Fruit fly (Drosophila melanogaster) whole organism, adult: Measurements from ENCODE around the gene Dus4.

ENCODE experiments used
- CG11617 ChIP-seq: fragments of 200-800 bp; sonication (Bioruptor generic); optimal IDR thresholded peaks from 2 replicates; lab custom pipeline; 2017; ENCODE audit warnings: mild to moderate bottlenecking, missing biosample characterization, missing genetic modification reagents, missing genetic modification characterization
- CG12768 ChIP-seq: fragments of 200-800 bp; sonication (Bioruptor generic); optimal IDR thresholded peaks from 2 replicates; lab custom pipeline; 2017; ENCODE audit warnings: missing biosample characterization, missing genetic modification characterization, mild to moderate bottlenecking, moderate library complexity, missing genetic modification reagents
- CG14711 ChIP-seq: fragments of 200-800 bp; sonication (Bioruptor generic); optimal IDR thresholded peaks from 2 replicates; lab custom pipeline; 2018; ENCODE audit warnings: missing biosample characterization, mild to moderate bottlenecking, missing genetic modification characterization, moderate library complexity
- CG1620 ChIP-seq: fragments of 200-800 bp; sonication (Bioruptor generic); optimal IDR thresholded peaks from 2 replicates; lab custom pipeline; 2016; ENCODE audit warnings: missing biosample characterization, missing genetic modification characterization
- CG33017 ChIP-seq: fragments of 200-800 bp; sonication (Bioruptor generic); optimal IDR thresholded peaks from 2 replicates; lab custom pipeline; 2018; ENCODE audit warnings: missing biosample characterization, mild to moderate bottlenecking, missing genetic modification characterization, moderate library complexity
- CG5204 ChIP-seq: fragments of 200-800 bp; sonication (Bioruptor generic); optimal IDR thresholded peaks from 2 replicates; lab custom pipeline; 2016; ENCODE audit warnings: missing biosample characterization, missing genetic modification characterization
- CG7045 ChIP-seq: fragments of 200-800 bp; sonication (Bioruptor generic); optimal IDR thresholded peaks from 2 replicates; lab custom pipeline; 2017; ENCODE audit warnings: missing biosample characterization, mild to moderate bottlenecking, missing genetic modification characterization
- CG7101 ChIP-seq: fragments of 200-800 bp; sonication (Bioruptor generic); optimal IDR thresholded peaks from 2 replicates; lab custom pipeline; 2018; ENCODE audit warnings: missing biosample characterization, mild to moderate bottlenecking, missing genetic modification characterization, moderate library complexity
- Clk ChIP-seq: fragments of 200-800 bp; sonication (Bioruptor generic); optimal IDR thresholded peaks from 2 replicates; lab custom pipeline; 2017; ENCODE audit warnings: missing biosample characterization, missing genetic modification characterization
- Crg-1 ChIP-seq: fragments of 200-800 bp; sonication (Bioruptor generic); optimal IDR thresholded peaks from 2 replicates; lab custom pipeline; 2016; ENCODE audit warnings: missing biosample characterization, missing genetic modification characterization
- Hr96 ChIP-seq: fragments of 200-800 bp; sonication (Bioruptor generic); optimal IDR thresholded peaks from 2 replicates; lab custom pipeline; 2016; ENCODE audit warnings: missing biosample characterization, missing genetic modification characterization
- Mnt ChIP-seq: fragments of 200-800 bp; sonication (Bioruptor generic); optimal IDR thresholded peaks from 2 replicates; lab custom pipeline; 2016; ENCODE audit warnings: missing biosample characterization, mild to moderate bottlenecking, missing genetic modification characterization
- bab1 ChIP-seq: fragments of 200-800 bp; sonication (Bioruptor generic); optimal IDR thresholded peaks from 3 replicates; lab custom pipeline; 2019; ENCODE audit warnings: missing biosample characterization, mild to moderate bottlenecking, missing genetic modification characterization, moderate library complexity
- cic ChIP-seq: fragments of 200-800 bp; sonication (Bioruptor generic); optimal IDR thresholded peaks from 2 replicates; lab custom pipeline; 2017; ENCODE audit warnings: missing biosample characterization, mild to moderate bottlenecking, missing genetic modification characterization, moderate library complexity
- cnc ChIP-seq, 2 experiments: fragments of >200 bp; optimal IDR thresholded peaks; 2 replicates each; lab custom pipeline; 2017
- kay ChIP-seq: fragments of 200-800 bp; sonication (Bioruptor generic); peaks from one replicate; lab custom pipeline; 2016; ENCODE audit warnings: missing biosample characterization, missing genetic modification characterization, borderline replicate concordance
- ovo ChIP-seq: fragments of 200-800 bp; sonication (Bioruptor generic); optimal IDR thresholded peaks from 2 replicates; lab custom pipeline; 2016; ENCODE audit warnings: missing biosample characterization, missing genetic modification characterization
- pad ChIP-seq: fragments of 200-800 bp; sonication (Bioruptor generic); optimal IDR thresholded peaks from 3 replicates; lab custom pipeline; 2017; ENCODE audit warnings: missing biosample characterization, missing genetic modification characterization, mild to moderate bottlenecking, moderate library complexity, missing genetic modification reagents
- tj ChIP-seq: fragments of 200-800 bp; sonication (Bioruptor generic); optimal IDR thresholded peaks from 3 replicates; lab custom pipeline; 2017; ENCODE audit warnings: missing biosample characterization, mild to moderate bottlenecking, missing genetic modification characterization, moderate library complexity
- toe ChIP-seq: fragments of 200-800 bp; sonication (Bioruptor generic); optimal IDR thresholded peaks from 2 replicates; lab custom pipeline; 2016; ENCODE audit warnings: missing biosample characterization, missing genetic modification characterization

Gene Dus4

DNA sequence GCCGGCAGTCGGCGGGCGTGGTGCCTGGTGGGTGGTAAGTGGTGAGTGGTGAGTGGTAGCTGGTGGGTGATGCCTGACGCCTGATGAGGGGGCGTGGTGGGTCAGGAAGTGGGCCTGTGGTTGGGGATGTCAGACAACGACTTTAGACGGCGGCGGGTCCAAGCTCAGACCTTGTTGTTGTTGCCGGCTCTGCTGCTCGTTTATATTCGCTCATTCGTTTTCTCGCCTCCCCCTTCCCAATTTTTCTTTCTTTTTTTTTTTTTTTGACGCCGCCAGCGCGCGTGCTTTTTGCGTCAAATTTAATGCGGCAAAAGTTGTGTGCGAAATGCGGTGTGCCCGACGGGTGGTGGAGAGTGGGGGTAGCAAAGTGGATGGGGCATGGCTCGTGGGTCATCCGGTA lies 43.5 kb upstream of the Dus4 start:
- TF ChIP-seq cnc (optimal IDR thresholded peaks at IDR 0.05; lab: Kevin White, UChicago): no peak

dm6 chr2L:19021278-19022220 lies 41.5 kb upstream of the Dus4 start:
- TF ChIP-seq Clk (GFP tag; lab: Kevin White, UChicago): peak; percentile 64
- no peak for TF ChIP-seq cnc (optimal IDR thresholded peaks at IDR 0.05; lab: Kevin White, UChicago)
- peak; percentile 54 for TF ChIP-seq kay (GFP tag; lab: Kevin White, UChicago)
- TF ChIP-seq Mnt (GFP tag; lab: Kevin White, UChicago): peak; percentile 0
- peak; percentile 45 for TF ChIP-seq CG12768 (GFP tag; lab: Kevin White, UChicago)
- no peak for TF ChIP-seq cic (GFP tag; lab: Kevin White, UChicago)
- peak; percentile 49 for TF ChIP-seq CG5204 (GFP tag; lab: Kevin White, UChicago)
- peak; percentile 40 for TF ChIP-seq pad
- peak; percentile 74 for TF ChIP-seq CG7045 (GFP tag; lab: Kevin White, UChicago)
- TF ChIP-seq CG14711: peak; percentile 9
- peak; percentile 1 for TF ChIP-seq tj (GFP tag; lab: Kevin White, UChicago)
- no peak for TF ChIP-seq bab1 (GFP tag; lab: Kevin White, UChicago)
- peak; percentile 80 for TF ChIP-seq CG33017 (tag; lab: Kevin White, UChicago)
- peak; percentile 71 for TF ChIP-seq CG11617 (GFP tag; lab: Kevin White, UChicago)
- peak; percentile 72 for TF ChIP-seq CG7101

- TF ChIP-seq cic (GFP tag; lab: Kevin White, UChicago): no peak
- no peak for TF ChIP-seq Mnt (GFP tag; lab: Kevin White, UChicago)
- TF ChIP-seq CG5204 (GFP tag; lab: Kevin White, UChicago): no peak
- no peak for TF ChIP-seq CG7045 (GFP tag; lab: Kevin White, UChicago)
- no peak for TF ChIP-seq CG14711
- TF ChIP-seq Crg-1 (GFP tag; lab: Kevin White, UChicago): no peak
- no peak for TF ChIP-seq tj (GFP tag; lab: Kevin White, UChicago)
- no peak for TF ChIP-seq CG1620 (GFP tag; lab: Kevin White, UChicago)
- TF ChIP-seq cnc (optimal IDR thresholded peaks at IDR 0.05; lab: Kevin White, UChicago): no peak
- no peak for TF ChIP-seq pad
- no peak for TF ChIP-seq Clk (GFP tag; lab: Kevin White, UChicago)
- TF ChIP-seq bab1 (GFP tag; lab: Kevin White, UChicago): no peak
Observed at dm6 chr2L:19022221-19022516, 40.9 kb upstream of the Dus4 start, which contains the start of gene CG15172. TSS of gene CG15172 (plus strand) at chr2L:19022417.

DNA sequence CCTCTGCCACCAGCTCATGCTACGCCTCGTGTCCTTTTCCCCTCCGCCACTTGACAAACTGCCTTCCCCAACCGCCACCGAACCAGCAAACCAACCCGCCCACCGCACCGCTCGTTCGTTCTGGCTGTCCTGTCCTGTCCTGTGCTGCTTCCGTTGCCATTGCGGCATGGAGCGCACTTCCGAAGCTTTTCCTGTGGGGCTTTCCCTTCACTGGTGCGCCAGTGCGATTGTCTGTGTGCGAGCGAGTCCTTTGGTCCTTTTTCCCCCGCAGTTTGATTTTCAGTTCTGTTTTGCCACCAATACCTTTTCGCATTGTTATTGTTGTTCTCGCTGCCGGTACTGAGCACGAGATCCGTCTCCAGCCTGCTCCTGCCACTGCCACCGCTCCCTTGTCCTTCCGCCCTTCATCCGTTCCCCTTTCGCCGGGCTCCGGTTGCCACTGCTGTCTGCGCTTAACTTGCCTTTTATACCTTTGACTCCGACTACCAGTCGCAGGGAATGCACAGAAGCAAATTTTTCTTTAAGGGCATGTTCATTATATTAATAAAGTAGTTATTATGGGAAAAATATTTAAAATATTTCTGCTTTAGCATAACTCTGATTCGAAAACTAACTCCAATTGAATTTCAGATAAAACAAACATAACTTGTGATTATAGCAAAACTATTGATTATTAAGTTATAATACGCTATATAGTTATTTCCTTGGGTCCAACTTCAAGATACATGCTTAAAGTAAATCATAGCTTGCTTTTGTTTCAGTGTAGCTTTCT lies 38.9 kb upstream of the Dus4 start:
- TF ChIP-seq CG7101 (peak; percentile 8), CG5204 (GFP tag; lab: Kevin White, UChicago) (peak; percentile 43), CG7045 (GFP tag; lab: Kevin White, UChicago) (peak; percentile 8), kay (GFP tag; lab: Kevin White, UChicago) (no peak), Mnt (GFP tag; lab: Kevin White, UChicago) (no peak), tj (GFP tag; lab: Kevin White, UChicago) (peak; percentile 10), CG1620 (GFP tag; lab: Kevin White, UChicago) (no peak), CG11617 (GFP tag; lab: Kevin White, UChicago) (peak; percentile 13)

dm6 chr2L:19024744-19025059 lies 38.4 kb upstream of the Dus4 start:
- no peak for TF ChIP-seq pad
- TF ChIP-seq Mnt (GFP tag; lab: Kevin White, UChicago): no peak
- TF ChIP-seq CG5204 (GFP tag; lab: Kevin White, UChicago): no peak
- TF ChIP-seq toe: no peak
- TF ChIP-seq CG12768 (GFP tag; lab: Kevin White, UChicago): no peak
- no peak for TF ChIP-seq kay (GFP tag; lab: Kevin White, UChicago)
- TF ChIP-seq CG33017 (tag; lab: Kevin White, UChicago): no peak
- TF ChIP-seq ovo (GFP tag; lab: Kevin White, UChicago): no peak
- TF ChIP-seq CG7101: no peak
- no peak for TF ChIP-seq Hr96
- TF ChIP-seq CG1620 (GFP tag; lab: Kevin White, UChicago): no peak
- TF ChIP-seq Crg-1 (GFP tag; lab: Kevin White, UChicago): no peak

- TF ChIP-seq Hr96 (no peak), CG7045 (GFP tag; lab: Kevin White, UChicago) (peak; percentile 11), CG33017 (tag; lab: Kevin White, UChicago) (peak; percentile 32), CG7101 (peak; percentile 21), toe (peak; percentile 10)
Observed at dm6 chr2L:19026491-19027197, 36.5 kb upstream of the Dus4 start.
